Fruit fly (Drosophila melanogaster): ENCODE results near the gene Idgf2.

Gene Idgf2

dm6 chr2L:16492617-16493203 lies 45.6 kb downstream of the Idgf2 start:
- TF ChIP-seq lola (GFP tag; optimal IDR thresholded peaks at IDR 0.05) (no peak), jim (GFP tag; optimal IDR thresholded peaks at IDR 0.05) (no peak), Sp1 (GFP tag; optimal IDR thresholded peaks at IDR 0.05) (peak; percentile 91), Hr83 (GFP tag; optimal IDR thresholded peaks at IDR 0.05; ENCODE audit: poor library complexity, severe bottlenecking) (no peak), N (GFP tag; optimal IDR thresholded peaks at IDR 0.05) (no peak), Dfd (GFP tag; optimal IDR thresholded peaks at IDR 0.05) (peak; percentile 65), Rel (GFP tag; optimal IDR thresholded peaks at IDR 0.05) (peak; percentile 35), Rel (tag; optimal IDR thresholded peaks at IDR 0.05) (peak; percentile 76), Hnf4 (GFP tag; optimal IDR thresholded peaks at IDR 0.05) (peak; percentile 83), Hr78 (GFP tag; optimal IDR thresholded peaks at IDR 0.05) (no peak), Myc (optimal IDR thresholded peaks at IDR 0.05) (peak; percentile 56), pan (optimal IDR thresholded peaks at IDR 0.05) (no peak), Mio (GFP tag; optimal IDR thresholded peaks at IDR 0.05) (no peak), dmrt93B (GFP tag; optimal IDR thresholded peaks at IDR 0.05) (peak; percentile 58), dl (GFP tag; optimal IDR thresholded peaks at IDR 0.05; ENCODE audit: insufficient read depth in 1 of 2, partially characterized antibody in 2 of 2) (no peak), Dif (GFP tag; optimal IDR thresholded peaks at IDR 0.05; ENCODE audit: partially characterized antibody) (no peak), brk (GFP tag; optimal IDR thresholded peaks at IDR 0.05) (peak; percentile 88), Abd-B (GFP tag; optimal IDR thresholded peaks at IDR 0.05) (no peak), Vsx2 (GFP tag; optimal IDR thresholded peaks at IDR 0.05; ENCODE audit: partially characterized antibody) (no peak), foxo (GFP tag; optimal IDR thresholded peaks at IDR 0.05) (peak; percentile 33 to 93), psq (GFP tag; optimal IDR thresholded peaks at IDR 0.05) (peak; percentile 84), HLH106 (tag; optimal IDR thresholded peaks at IDR 0.05) (peak; percentile 87), usp (GFP tag; optimal IDR thresholded peaks at IDR 0.05) (no peak), ey (GFP tag; optimal IDR thresholded peaks at IDR 0.05) (peak; percentile 92), sage (GFP tag; optimal IDR thresholded peaks at IDR 0.05) (peak; percentile 47), tai (GFP tag; optimal IDR thresholded peaks at IDR 0.05) (peak; percentile 44), Jra (GFP tag; optimal IDR thresholded peaks at IDR 0.05) (peak; percentile 61), OdsH (GFP tag; optimal IDR thresholded peaks at IDR 0.05) (peak; percentile 86), dsf (GFP tag; optimal IDR thresholded peaks at IDR 0.05; ENCODE audit: borderline replicate concordance) (peak; percentile 56), CG32264 (GFP tag; optimal IDR thresholded peaks at IDR 0.05) (peak; percentile 60), sv (GFP tag; optimal IDR thresholded peaks at IDR 0.05) (peak; percentile 60), h (GFP tag; optimal IDR thresholded peaks at IDR 0.05) (peak; percentile 90), fru (GFP tag; optimal IDR thresholded peaks at IDR 0.05) (peak; percentile 93), CG9705 (GFP tag; optimal IDR thresholded peaks at IDR 0.05) (peak; percentile 78), br (GFP tag; optimal IDR thresholded peaks at IDR 0.05) (peak; percentile 93), woc (GFP tag; optimal IDR thresholded peaks at IDR 0.05) (peak; percentile 90), rgr (GFP tag; optimal IDR thresholded peaks at IDR 0.05) (peak; percentile 92), GATAd (GFP tag; optimal IDR thresholded peaks at IDR 0.05) (peak; percentile 20), CrebA (GFP tag; optimal IDR thresholded peaks at IDR 0.05; ENCODE audit: borderline replicate concordance) (peak; percentile 67)

dm6 chr2L:16493999-16494741 lies 47.0 kb downstream of the Idgf2 start:
- TF ChIP-seq dsf (GFP tag; optimal IDR thresholded peaks at IDR 0.05; ENCODE audit: borderline replicate concordance) (no peak), psq (GFP tag; optimal IDR thresholded peaks at IDR 0.05) (no peak), jim (GFP tag; optimal IDR thresholded peaks at IDR 0.05) (no peak), usp (GFP tag; optimal IDR thresholded peaks at IDR 0.05) (no peak), Hnf4 (GFP tag; optimal IDR thresholded peaks at IDR 0.05) (no peak), brk (GFP tag; optimal IDR thresholded peaks at IDR 0.05) (no peak), HLH106 (tag; optimal IDR thresholded peaks at IDR 0.05) (no peak), CrebA (GFP tag; optimal IDR thresholded peaks at IDR 0.05; ENCODE audit: borderline replicate concordance) (no peak), OdsH (GFP tag; optimal IDR thresholded peaks at IDR 0.05) (no peak), foxo (GFP tag; optimal IDR thresholded peaks at IDR 0.05) (no peak), sage (GFP tag; optimal IDR thresholded peaks at IDR 0.05) (no peak), Rel (GFP tag; optimal IDR thresholded peaks at IDR 0.05) (no peak), Rel (tag; optimal IDR thresholded peaks at IDR 0.05) (no peak), rgr (GFP tag; optimal IDR thresholded peaks at IDR 0.05) (no peak), br (GFP tag; optimal IDR thresholded peaks at IDR 0.05) (no peak)

Measured in whole organism, wandering third instar larva.